Worm (Caenorhabditis elegans) whole organism, L3 larva: ENCODE measurements around the gene cutl-12.

Experiments used
- R02D3.7 ChIP-seq: fragments of 150-350 bp; optimal IDR thresholded peaks from 2 replicates; lab custom pipeline; 2014; ENCODE audit warnings: missing biosample characterization, missing genetic modification characterization
- ZK546.5 ChIP-seq: sonication (generic microtip); optimal IDR thresholded peaks from 2 replicates; lab custom pipeline; 2017; ENCODE audit warnings: missing biosample characterization, missing genetic modification characterization
- aly-2 ChIP-seq: fragments of 150-350 bp; optimal IDR thresholded peaks from 2 replicates; lab custom pipeline; 2014; ENCODE audit warnings: missing biosample characterization, missing genetic modification characterization
- ceh-16 ChIP-seq: sonication (generic microtip); optimal IDR thresholded peaks from 2 replicates; lab custom pipeline; 2017; ENCODE audit warnings: missing biosample characterization, missing genetic modification characterization
- daf-12 ChIP-seq: fragments of 150-350 bp; optimal IDR thresholded peaks from 2 replicates; lab custom pipeline; 2014; ENCODE audit warnings: missing biosample characterization, missing genetic modification reagents, missing genetic modification characterization
- egl-27 ChIP-seq: sonication (generic microtip); optimal IDR thresholded peaks from 4 replicates; lab custom pipeline; 2017; ENCODE audit warnings: missing biosample characterization, missing genetic modification reagents, missing genetic modification characterization
- egl-5 ChIP-seq: fragments of 150-350 bp; optimal IDR thresholded peaks from 2 replicates; lab custom pipeline; 2017; ENCODE audit warnings: missing biosample characterization, missing genetic modification reagents, missing genetic modification characterization, inconsistent platforms
- elt-1 ChIP-seq: fragments of 150-350 bp; optimal IDR thresholded peaks from 2 replicates; lab custom pipeline; 2014; ENCODE audit warnings: missing biosample characterization, missing genetic modification characterization
- elt-2 ChIP-seq: sonication (generic microtip); optimal IDR thresholded peaks from 2 replicates; lab custom pipeline; 2016; ENCODE audit warnings: missing genetic modification reagents, mild to moderate bottlenecking, missing genetic modification characterization, missing compliant biosample characterization
- elt-3 ChIP-seq, 3 experiments: fragments of 150-350 bp in 1 of 3; sonication (generic microtip) in 2 of 3; optimal IDR thresholded peaks; 2 replicates in 2 of 3; 4 replicates in 1 of 3; lab custom pipeline; 2014 to 2017; ENCODE audit warnings: missing biosample characterization in 3 of 3, missing genetic modification characterization in 3 of 3
- eor-1 ChIP-seq, 2 experiments: fragments of 150-350 bp; optimal IDR thresholded peaks; 2 replicates each; lab custom pipeline; 2014 to 2018; ENCODE audit warnings: missing biosample characterization in 2 of 2, missing genetic modification characterization in 2 of 2
- fkh-10 ChIP-seq: sonication (generic microtip); optimal IDR thresholded peaks from 2 replicates; lab custom pipeline; 2017; ENCODE audit warnings: missing biosample characterization, missing genetic modification reagents, missing genetic modification characterization
- fkh-2 ChIP-seq: fragments of 150-350 bp; optimal IDR thresholded peaks from 2 replicates; lab custom pipeline; 2014; ENCODE audit warnings: missing biosample characterization, missing genetic modification reagents, missing genetic modification characterization
- hmg-11 ChIP-seq: sonication (generic microtip); optimal IDR thresholded peaks from 2 replicates; lab custom pipeline; 2016; ENCODE audit warnings: missing genetic modification characterization, missing compliant biosample characterization
- jun-1 ChIP-seq: fragments of 150-350 bp; optimal IDR thresholded peaks from 2 replicates; lab custom pipeline; 2014; ENCODE audit warnings: missing biosample characterization, missing genetic modification reagents, missing genetic modification characterization
- lin-15B ChIP-seq: fragments of 150-350 bp; optimal IDR thresholded peaks from 2 replicates; lab custom pipeline; 2014; ENCODE audit warnings: missing biosample characterization, missing genetic modification characterization
- lin-39 ChIP-seq: fragments of 150-350 bp; optimal IDR thresholded peaks from 2 replicates; lab custom pipeline; 2018; ENCODE audit warnings: missing biosample characterization, missing genetic modification reagents, missing genetic modification characterization
- lsy-12 ChIP-seq: sonication (generic microtip); optimal IDR thresholded peaks from 2 replicates; lab custom pipeline; 2016; ENCODE audit warnings: mild to moderate bottlenecking, missing genetic modification characterization, missing compliant biosample characterization
- mdl-1 ChIP-seq: fragments of 150-350 bp; optimal IDR thresholded peaks from 2 replicates; lab custom pipeline; 2014; ENCODE audit warnings: missing biosample characterization, missing genetic modification characterization
- mml-1 ChIP-seq: fragments of 150-350 bp; sonication (generic microtip); optimal IDR thresholded peaks from 3 replicates; lab custom pipeline; 2014; ENCODE audit warnings: missing biosample characterization, missing genetic modification characterization
- nfya-1 ChIP-seq: sonication (generic microtip); optimal IDR thresholded peaks from 2 replicates; lab custom pipeline; 2017; ENCODE audit warnings: missing genetic modification characterization, mild to moderate bottlenecking, missing compliant biosample characterization, antibody characterized with exemption, moderate library complexity; ENCODE audit not compliant: insufficient read depth
- nhr-23 ChIP-seq: fragments of 150-350 bp; optimal IDR thresholded peaks from 2 replicates; lab custom pipeline; 2014; ENCODE audit warnings: missing biosample characterization, missing genetic modification reagents, missing genetic modification characterization
- nhr-237 ChIP-seq: fragments of 150-350 bp; optimal IDR thresholded peaks from 2 replicates; lab custom pipeline; 2014; ENCODE audit warnings: missing biosample characterization, missing genetic modification characterization
- nhr-25 ChIP-seq: sonication (generic microtip); optimal IDR thresholded peaks from 2 replicates; lab custom pipeline; 2017; ENCODE audit warnings: missing biosample characterization, missing genetic modification characterization
- nhr-28 ChIP-seq: fragments of 150-350 bp; optimal IDR thresholded peaks from 2 replicates; lab custom pipeline; 2014; ENCODE audit warnings: missing biosample characterization, missing genetic modification characterization
- nhr-43 ChIP-seq: sonication (generic microtip); optimal IDR thresholded peaks from 2 replicates; lab custom pipeline; 2016; ENCODE audit warnings: mild to moderate bottlenecking, missing genetic modification characterization, missing compliant biosample characterization; ENCODE audit not compliant: poor library complexity, severe bottlenecking
- nhr-76 ChIP-seq: fragments of 150-350 bp; sonication (generic microtip); optimal IDR thresholded peaks from 5 replicates; lab custom pipeline; 2014; ENCODE audit warnings: missing biosample characterization, missing genetic modification characterization
- nhr-77 ChIP-seq: fragments of 150-350 bp; optimal IDR thresholded peaks from 2 replicates; lab custom pipeline; 2014; ENCODE audit warnings: missing biosample characterization, missing genetic modification characterization
- pha-4 ChIP-seq: fragments of 150-350 bp; optimal IDR thresholded peaks from 2 replicates; lab custom pipeline; 2014; ENCODE audit warnings: missing biosample characterization, missing genetic modification reagents, missing genetic modification characterization
- pqm-1 ChIP-seq: fragments of 150-350 bp; optimal IDR thresholded peaks from 2 replicates; lab custom pipeline; 2017; ENCODE audit warnings: missing biosample characterization, missing genetic modification characterization, inconsistent platforms
- sea-2 ChIP-seq: fragments of 150-350 bp; sonication (generic microtip); optimal IDR thresholded peaks from 4 replicates; lab custom pipeline; 2014; ENCODE audit warnings: missing biosample characterization, missing genetic modification reagents, missing genetic modification characterization
- snpc-4 ChIP-seq: fragments of 150-350 bp; optimal IDR thresholded peaks from 2 replicates; lab custom pipeline; 2014; ENCODE audit warnings: missing biosample characterization, missing genetic modification characterization
- tbx-2 ChIP-seq: sonication (generic microtip); optimal IDR thresholded peaks from 2 replicates; lab custom pipeline; 2016; ENCODE audit warnings: mild to moderate bottlenecking, missing genetic modification characterization, missing compliant biosample characterization
- unc-39 ChIP-seq: sonication (generic microtip); optimal IDR thresholded peaks from 4 replicates; lab custom pipeline; 2017; ENCODE audit warnings: missing biosample characterization, missing genetic modification characterization
- unc-62 ChIP-seq: fragments of 150-350 bp; sonication (generic microtip); optimal IDR thresholded peaks from 4 replicates; lab custom pipeline; 2014; ENCODE audit warnings: missing biosample characterization, missing genetic modification reagents, missing genetic modification characterization
- zag-1 ChIP-seq: fragments of 150-350 bp; optimal IDR thresholded peaks from 2 replicates; lab custom pipeline; 2014; ENCODE audit warnings: missing biosample characterization, missing genetic modification characterization
- ztf-11 ChIP-seq: fragments of 150-350 bp; optimal IDR thresholded peaks from 2 replicates; lab custom pipeline; 2014; ENCODE audit warnings: missing biosample characterization, missing genetic modification characterization
- ztf-4 ChIP-seq: fragments of 150-350 bp; optimal IDR thresholded peaks from 2 replicates; lab custom pipeline; 2014; ENCODE audit warnings: missing biosample characterization, missing genetic modification characterization

Gene cutl-12

DNA sequence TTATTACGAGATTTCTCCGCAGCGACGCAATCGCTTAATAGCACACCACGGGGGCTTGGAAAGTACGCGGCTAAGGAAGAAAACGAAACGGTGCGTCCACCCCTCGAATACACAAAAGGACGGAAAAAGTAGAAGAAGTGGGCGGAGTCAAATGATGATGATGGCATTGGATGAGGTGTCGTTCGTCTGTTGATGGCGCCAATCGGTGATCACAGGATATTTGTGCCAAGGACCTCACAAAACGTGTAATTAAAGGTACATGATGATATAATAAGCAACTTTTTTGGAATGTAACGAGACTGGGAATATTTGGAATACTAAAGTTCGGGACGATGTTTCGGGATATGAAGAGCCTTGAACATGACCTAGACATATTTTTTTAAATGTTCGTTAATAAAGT, at the start of gene cutl-12:
Gene cutl-12 (minus strand): TSS at position 101 of the 400 bp plus-strand sequence.
- TF ChIP-seq nhr-237: no peak
- TF ChIP-seq ztf-4 (tag; lab: Kevin White, UChicago): no peak
- TF ChIP-seq ceh-16 (tag; lab: Kevin White, UChicago): no peak
- no peak for TF ChIP-seq R02D3.7 (tag; lab: Kevin White, UChicago)
- TF ChIP-seq elt-2 (tag; lab: Kevin White, UChicago): no peak
- no peak for TF ChIP-seq nhr-23 (tag; lab: Kevin White, UChicago)
- TF ChIP-seq nhr-77: no peak
- TF ChIP-seq tbx-2 (tag; lab: Kevin White, UChicago): no peak
- no peak for TF ChIP-seq ZK546.5
- TF ChIP-seq nhr-76: no peak
- TF ChIP-seq aly-2 (tag; lab: Kevin White, UChicago): no peak
- TF ChIP-seq elt-3 (tag; optimal IDR thresholded peaks at IDR 0.05; lab: Kevin White, UChicago): no peak
- TF ChIP-seq nhr-28 (tag; lab: Kevin White, UChicago): no peak
- no peak for TF ChIP-seq jun-1 (tag; lab: Kevin White, UChicago)
- TF ChIP-seq mdl-1 (tag; lab: Kevin White, UChicago): no peak
- TF ChIP-seq fkh-2: no peak
- no peak for TF ChIP-seq nfya-1 (tag; lab: Kevin White, UChicago)
- no peak for TF ChIP-seq sea-2 (GFP tag; lab: Kevin White, UChicago)
- no peak for TF ChIP-seq egl-27

ce11 chrII:8683933-8684332, 49.6 kb upstream of the cutl-12 start:
- TF ChIP-seq ztf-11 (tag; lab: Kevin White, UChicago): no peak
- TF ChIP-seq lin-39 (tag; lab: Kevin White, UChicago): peak; percentile 46
- TF ChIP-seq unc-62 (GFP tag; lab: Kevin White, UChicago): no peak
- TF ChIP-seq hmg-11 (tag; lab: Kevin White, UChicago): peak; percentile 55
- peak; percentile 63 for TF ChIP-seq egl-5
- no peak for TF ChIP-seq elt-1 (tag; lab: Kevin White, UChicago)
- no peak for TF ChIP-seq unc-39
- peak; percentile 28 for TF ChIP-seq R02D3.7 (tag; lab: Kevin White, UChicago)
- TF ChIP-seq lin-15B (tag; lab: Kevin White, UChicago): peak; percentile 49
- peak; percentile 49 for TF ChIP-seq snpc-4 (tag; lab: Kevin White, UChicago)
- no peak for TF ChIP-seq mdl-1 (tag; lab: Kevin White, UChicago)
- peak; percentile 50 for TF ChIP-seq nhr-43 (tag; lab: Kevin White, UChicago)
- TF ChIP-seq daf-12 (tag; lab: Kevin White, UChicago): no peak
- no peak for TF ChIP-seq fkh-10 (GFP tag; lab: Kevin White, UChicago)
- no peak for TF ChIP-seq mml-1 (tag; lab: Kevin White, UChicago)
- TF ChIP-seq nhr-23 (tag; lab: Kevin White, UChicago): no peak
- peak; percentile 60 for TF ChIP-seq nfya-1 (tag; lab: Kevin White, UChicago)
- TF ChIP-seq lsy-12 (tag; lab: Kevin White, UChicago): no peak
- no peak for TF ChIP-seq pqm-1
- TF ChIP-seq fkh-2: no peak
- TF ChIP-seq tbx-2 (tag; lab: Kevin White, UChicago): no peak

DNA sequence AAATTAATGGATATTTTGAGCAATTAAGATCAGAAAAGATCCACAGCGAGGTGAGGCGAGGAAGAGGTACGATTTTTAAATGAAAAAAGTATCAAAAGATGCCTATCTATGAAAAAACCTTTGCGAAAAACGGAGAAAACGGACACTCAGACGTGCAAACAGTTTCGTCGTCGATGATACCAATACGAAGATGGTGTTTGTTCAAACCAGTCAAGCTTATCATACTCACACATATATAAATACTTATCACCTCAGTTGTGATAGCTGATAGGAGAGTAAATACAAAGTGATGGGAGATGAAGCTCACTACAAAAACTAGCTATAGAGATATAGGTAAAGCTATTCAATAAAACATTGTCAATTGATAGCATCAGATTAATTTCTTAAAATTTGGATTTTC, 45.5 kb upstream of the cutl-12 start:
- no peak for TF ChIP-seq eor-1 (tag; optimal IDR thresholded peaks at IDR 0.05; lab: Kevin White, UChicago)
- peak; percentile 6 for TF ChIP-seq pqm-1
- peak; percentile 63 for TF ChIP-seq elt-2 (tag; lab: Kevin White, UChicago)
- peak; percentile 24 for TF ChIP-seq pha-4 (tag; lab: Kevin White, UChicago)

ce11 chrII:8675369-8675768, 41.1 kb upstream of the cutl-12 start:
- TF ChIP-seq nhr-25 (tag; lab: Kevin White, UChicago) (peak; percentile 1), nhr-28 (tag; lab: Kevin White, UChicago) (no peak), lsy-12 (tag; lab: Kevin White, UChicago) (no peak), egl-5 (no peak), nhr-23 (tag; lab: Kevin White, UChicago) (peak; percentile 17), hmg-11 (tag; lab: Kevin White, UChicago) (no peak), R02D3.7 (tag; lab: Kevin White, UChicago) (no peak), lin-39 (tag; lab: Kevin White, UChicago) (no peak), nhr-77 (no peak), daf-12 (tag; lab: Kevin White, UChicago) (no peak), fkh-2 (no peak), zag-1 (tag; lab: Kevin White, UChicago) (no peak), tbx-2 (tag; lab: Kevin White, UChicago) (no peak), mdl-1 (tag; lab: Kevin White, UChicago) (no peak), ceh-16 (tag; lab: Kevin White, UChicago) (no peak)
